Worm (Caenorhabditis elegans): ENCODE data around the gene ubc-7.
A peak's percentile ranks its signal among the peaks of the same experiment; 100 is the strongest.

ubc-7 gene

ce11 chrIII:9631117-9631655 is at the start of gene ubc-7:
ubc-7 (minus strand) TSS chrIII:9631167.
- 0 out of 2 replicates have a peak, but pooled peaks have one; percentile 13 for TF ChIP-seq ztf-23 (GFP tag; IDR thresholded peaks at IDR 0.05)
- TF ChIP-seq cog-1 (tag; optimal IDR thresholded peaks at IDR 0.05): peak; percentile 55
- no peak for TF ChIP-seq ref-1 (GFP tag; conservative IDR thresholded peaks at IDR 0.05)
- peak; percentile 13; the same call in 1 of the 2 replicates for TF ChIP-seq T22C8.4 (GFP tag; IDR thresholded peaks at IDR 0.05)

ce11 chrIII:9678819-9679218 is 47.9 kb upstream of the ubc-7 start, which contains the start of gene ugt-60:
ugt-60 (minus strand) TSS chrIII:9679051.
- TF ChIP-seq med-1 (GFP tag; optimal IDR thresholded peaks at IDR 0.05; ENCODE audit: insufficient read depth) (no peak), T22C8.4 (GFP tag; IDR thresholded peaks at IDR 0.05) (no peak), ztf-29 (GFP tag; IDR thresholded peaks at IDR 0.05) (no peak)

ce11 chrIII:9669546-9669945 is 38.6 kb upstream of the ubc-7 start:
- TF ChIP-seq T22C8.4 (GFP tag; IDR thresholded peaks at IDR 0.05) (no peak), cog-1 (tag; optimal IDR thresholded peaks at IDR 0.05) (no peak), klf-2 (GFP tag; conservative IDR thresholded peaks at IDR 0.05) (no peak), ztf-23 (GFP tag; IDR thresholded peaks at IDR 0.05) (no peak), ref-1 (GFP tag; conservative IDR thresholded peaks at IDR 0.05) (no peak), tab-1 (GFP tag; IDR thresholded peaks at IDR 0.05) (no peak), med-1 (GFP tag; optimal IDR thresholded peaks at IDR 0.05; ENCODE audit: insufficient read depth) (no peak), ztf-29 (GFP tag; IDR thresholded peaks at IDR 0.05) (no peak), flt-1 (GFP tag; IDR thresholded peaks at IDR 0.05) (no peak)

ce11 chrIII:9667591-9668265 is 36.8 kb upstream of the ubc-7 start, which contains the start of gene C07A9.9:
C07A9.9 (minus strand) TSS chrIII:9667641.
- TF ChIP-seq klf-2 (GFP tag; conservative IDR thresholded peaks at IDR 0.05): no peak
- TF ChIP-seq ztf-29 (GFP tag; IDR thresholded peaks at IDR 0.05): 0 out of 2 replicates have a peak, but pooled peaks have one; percentile 25
- TF ChIP-seq tab-1 (GFP tag; IDR thresholded peaks at IDR 0.05): peak; percentile 76; the same call in 1 of the 2 replicates

- TF ChIP-seq ref-1 (GFP tag; conservative IDR thresholded peaks at IDR 0.05) (no peak), T22C8.4 (GFP tag; IDR thresholded peaks at IDR 0.05) (no peak), flt-1 (GFP tag; IDR thresholded peaks at IDR 0.05) (no peak), med-1 (GFP tag; optimal IDR thresholded peaks at IDR 0.05; ENCODE audit: insufficient read depth) (no peak), tab-1 (GFP tag; IDR thresholded peaks at IDR 0.05) (no peak), cog-1 (tag; optimal IDR thresholded peaks at IDR 0.05) (no peak), ztf-29 (GFP tag; IDR thresholded peaks at IDR 0.05) (no peak), ztf-23 (GFP tag; IDR thresholded peaks at IDR 0.05) (no peak), klf-2 (GFP tag; conservative IDR thresholded peaks at IDR 0.05) (no peak)
Measured at ce11 chrIII:9666668-9667067, 35.7 kb upstream of the ubc-7 start.

- TF ChIP-seq ztf-23 (GFP tag; IDR thresholded peaks at IDR 0.05) (no peak), cog-1 (tag; optimal IDR thresholded peaks at IDR 0.05) (no peak), klf-2 (GFP tag; conservative IDR thresholded peaks at IDR 0.05) (no peak), flt-1 (GFP tag; IDR thresholded peaks at IDR 0.05) (no peak), med-1 (GFP tag; optimal IDR thresholded peaks at IDR 0.05; ENCODE audit: insufficient read depth) (no peak), T22C8.4 (GFP tag; IDR thresholded peaks at IDR 0.05) (no peak), ref-1 (GFP tag; conservative IDR thresholded peaks at IDR 0.05) (no peak), tab-1 (GFP tag; IDR thresholded peaks at IDR 0.05) (no peak), ztf-29 (GFP tag; IDR thresholded peaks at IDR 0.05) (no peak)
Measured at ce11 chrIII:9666239-9666638, 35.3 kb upstream of the ubc-7 start.

- TF ChIP-seq ztf-29 (GFP tag; IDR thresholded peaks at IDR 0.05): no peak
- no peak for TF ChIP-seq tab-1 (GFP tag; IDR thresholded peaks at IDR 0.05)
- no peak for TF ChIP-seq ref-1 (GFP tag; conservative IDR thresholded peaks at IDR 0.05)
- no peak for TF ChIP-seq klf-2 (GFP tag; conservative IDR thresholded peaks at IDR 0.05)
- TF ChIP-seq med-1 (GFP tag; optimal IDR thresholded peaks at IDR 0.05; ENCODE audit: insufficient read depth): no peak
- TF ChIP-seq ztf-23 (GFP tag; IDR thresholded peaks at IDR 0.05): no peak
- no peak for TF ChIP-seq flt-1 (GFP tag; IDR thresholded peaks at IDR 0.05)
- TF ChIP-seq cog-1 (tag; optimal IDR thresholded peaks at IDR 0.05): no peak
- no peak for TF ChIP-seq T22C8.4 (GFP tag; IDR thresholded peaks at IDR 0.05)
Measured at ce11 chrIII:9665490-9666179, 34.7 kb upstream of the ubc-7 start.

- TF ChIP-seq med-1 (GFP tag; optimal IDR thresholded peaks at IDR 0.05; ENCODE audit: insufficient read depth) (no peak), flt-1 (GFP tag; IDR thresholded peaks at IDR 0.05) (no peak), ztf-23 (GFP tag; IDR thresholded peaks at IDR 0.05) (no peak), ref-1 (GFP tag; conservative IDR thresholded peaks at IDR 0.05) (no peak), klf-2 (GFP tag; conservative IDR thresholded peaks at IDR 0.05) (no peak), tab-1 (GFP tag; IDR thresholded peaks at IDR 0.05) (no peak), cog-1 (tag; optimal IDR thresholded peaks at IDR 0.05) (no peak), ztf-29 (GFP tag; IDR thresholded peaks at IDR 0.05) (no peak), T22C8.4 (GFP tag; IDR thresholded peaks at IDR 0.05) (no peak)
Measured at ce11 chrIII:9664484-9665221, 33.7 kb upstream of the ubc-7 start.

ce11 chrIII:9663943-9664342 is 33.0 kb upstream of the ubc-7 start:
- TF ChIP-seq ref-1 (GFP tag; conservative IDR thresholded peaks at IDR 0.05): no peak
- TF ChIP-seq tab-1 (GFP tag; IDR thresholded peaks at IDR 0.05): no peak
- no peak for TF ChIP-seq flt-1 (GFP tag; IDR thresholded peaks at IDR 0.05)
- no peak for TF ChIP-seq med-1 (GFP tag; optimal IDR thresholded peaks at IDR 0.05; ENCODE audit: insufficient read depth)
- no peak for TF ChIP-seq T22C8.4 (GFP tag; IDR thresholded peaks at IDR 0.05)
- TF ChIP-seq ztf-23 (GFP tag; IDR thresholded peaks at IDR 0.05): no peak
- TF ChIP-seq klf-2 (GFP tag; conservative IDR thresholded peaks at IDR 0.05): no peak
- TF ChIP-seq ztf-29 (GFP tag; IDR thresholded peaks at IDR 0.05): no peak
- TF ChIP-seq cog-1 (tag; optimal IDR thresholded peaks at IDR 0.05): no peak

Data from whole organism, midembryonic.